Worm (Caenorhabditis elegans): ENCODE results near the gene pam-1.
"Not testable (repeated sequence)": the region's sequence is repeated elsewhere in the genome, so short reads cannot be mapped to it uniquely, and the experiment has no call there.

The pam-1 gene

ce11 chrIV:7567557-7568010 is 17.0 kb upstream of the pam-1 start, which contains the start of gene F32E10.8:
F32E10.8 (plus strand) TSS chrIV:7567607.
- TF ChIP-seq pha-4 (tag; optimal IDR thresholded peaks at IDR 0.05): no peak
- no peak for TF ChIP-seq lin-32 (GFP tag; optimal IDR thresholded peaks at IDR 0.05)
- no peak for TF ChIP-seq sptf-1 (tag; optimal IDR thresholded peaks at IDR 0.05)
- TF ChIP-seq blmp-1 (tag; optimal IDR thresholded peaks at IDR 0.05): no peak
- TF ChIP-seq zip-8 (tag; optimal IDR thresholded peaks at IDR 0.05): no peak
- no peak for TF ChIP-seq mls-2 (tag; optimal IDR thresholded peaks at IDR 0.05)
- TF ChIP-seq bed-3 (GFP tag; optimal IDR thresholded peaks at IDR 0.05): no peak

DNA sequence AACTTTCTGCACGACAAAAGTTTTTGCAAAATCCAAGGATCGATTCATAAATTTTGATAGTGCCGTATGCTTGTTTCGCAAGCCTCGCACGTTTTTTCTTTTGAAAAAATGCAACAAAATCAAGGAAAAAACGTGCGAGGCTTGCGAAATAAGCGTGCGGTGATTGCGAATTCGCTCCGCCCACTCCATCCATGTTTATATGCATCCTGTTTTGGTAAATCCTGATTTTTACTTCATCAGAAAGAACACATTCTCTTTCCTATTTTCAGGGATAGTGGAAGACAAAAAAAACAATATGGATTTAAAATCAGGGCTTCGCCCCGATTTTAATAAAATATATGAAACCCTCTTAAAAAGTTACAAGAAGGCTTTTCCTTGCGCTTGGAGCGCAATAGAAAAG is 13.2 kb upstream of the pam-1 start, which contains the start of gene F32E10.9:
F32E10.9 (minus strand) TSS at position 101 of the 400 bp plus-strand sequence.
- not testable (repeated sequence) for TF ChIP-seq ham-2 (GFP tag; optimal IDR thresholded peaks at IDR 0.05); mab-5 (tag; optimal IDR thresholded peaks at IDR 0.05); bed-3 (GFP tag; optimal IDR thresholded peaks at IDR 0.05)

DNA sequence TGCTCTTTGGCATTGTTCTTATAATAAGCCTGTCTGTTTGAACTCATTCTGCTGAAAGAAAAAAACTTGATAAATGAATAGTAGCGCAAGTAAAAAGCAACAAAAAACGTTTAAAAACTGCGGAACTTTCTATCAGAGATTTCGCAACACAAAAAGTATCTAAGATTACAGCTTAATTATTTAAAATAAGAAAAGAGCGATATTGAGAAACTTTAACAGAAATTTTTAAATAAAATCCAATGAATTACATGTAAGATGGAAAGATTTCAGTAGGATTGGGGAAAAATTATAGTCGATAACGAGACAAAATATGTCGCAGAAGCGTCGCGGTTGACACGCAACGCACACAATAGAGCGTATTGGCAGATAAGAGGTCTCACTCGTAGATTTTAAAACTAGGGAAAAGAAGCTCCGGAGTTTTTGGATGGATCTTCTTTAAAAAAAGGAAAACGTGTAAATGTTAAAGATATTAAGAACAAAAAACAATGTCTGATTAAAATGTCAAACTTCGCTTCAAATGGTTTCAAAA is 11.1 kb upstream of the pam-1 start, which contains the start of gene ima-3:
ima-3 (minus strand) TSS at position 51 of the 529 bp plus-strand sequence.
- no peak for TF ChIP-seq bed-3 (GFP tag; optimal IDR thresholded peaks at IDR 0.05)
- TF ChIP-seq nhr-12 (tag; optimal IDR thresholded peaks at IDR 0.05): no peak
- TF ChIP-seq lin-32 (GFP tag; optimal IDR thresholded peaks at IDR 0.05): no peak
- TF ChIP-seq ceh-83 (GFP tag; optimal IDR thresholded peaks at IDR 0.05): no peak
- no peak for TF ChIP-seq mls-2 (tag; optimal IDR thresholded peaks at IDR 0.05)
- TF ChIP-seq ceh-39 (tag; optimal IDR thresholded peaks at IDR 0.05): peak; percentile 88
- TF ChIP-seq nhr-237 (tag; optimal IDR thresholded peaks at IDR 0.05): peak; percentile 52
- TF ChIP-seq sem-2 (GFP tag; optimal IDR thresholded peaks at IDR 0.05): no peak
- TF ChIP-seq mab-5 (tag; optimal IDR thresholded peaks at IDR 0.05): no peak
- no peak for TF ChIP-seq flh-1 (GFP tag; optimal IDR thresholded peaks at IDR 0.05)
- no peak for TF ChIP-seq blmp-1 (tag; optimal IDR thresholded peaks at IDR 0.05)
- peak; percentile 45 for TF ChIP-seq ces-1 (GFP tag; optimal IDR thresholded peaks at IDR 0.05)
- no peak for TF ChIP-seq drap-1 (GFP tag; optimal IDR thresholded peaks at IDR 0.05)
- no peak for TF ChIP-seq hlh-1 (tag; optimal IDR thresholded peaks at IDR 0.05)
- no peak for TF ChIP-seq unc-120 (tag; optimal IDR thresholded peaks at IDR 0.05; ENCODE audit: poor library complexity, severe bottlenecking)
- peak; percentile 61 for TF ChIP-seq mep-1 (tag; optimal IDR thresholded peaks at IDR 0.05)
- TF ChIP-seq lsy-2 (tag; optimal IDR thresholded peaks at IDR 0.05): peak; percentile 35
- no peak for TF ChIP-seq ceh-43 (GFP tag; optimal IDR thresholded peaks at IDR 0.05)

DNA sequence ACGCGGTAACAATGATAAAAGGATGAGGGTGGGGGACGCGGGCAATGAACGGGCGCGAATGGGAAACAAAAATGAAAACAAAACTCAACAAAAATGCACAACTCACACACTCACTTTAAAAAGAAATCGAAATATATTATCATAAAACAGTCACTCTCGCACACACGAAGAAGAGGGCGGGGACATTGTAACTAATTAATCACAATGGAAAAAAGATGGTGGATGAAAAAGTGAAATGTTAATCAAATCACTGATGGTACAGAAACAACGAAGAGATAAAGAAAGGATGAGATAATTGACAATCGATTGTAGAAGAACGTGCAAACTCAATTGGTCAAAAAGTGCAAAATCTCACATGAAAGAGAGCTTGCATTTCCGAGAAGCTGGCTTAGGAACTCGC is 8.6 kb upstream of the pam-1 start:
- TF ChIP-seq sptf-1 (tag; optimal IDR thresholded peaks at IDR 0.05) (no peak), sem-2 (GFP tag; optimal IDR thresholded peaks at IDR 0.05) (no peak), mep-1 (tag; optimal IDR thresholded peaks at IDR 0.05) (no peak), ceh-83 (GFP tag; optimal IDR thresholded peaks at IDR 0.05) (no peak), bed-3 (GFP tag; optimal IDR thresholded peaks at IDR 0.05) (no peak), mab-5 (tag; optimal IDR thresholded peaks at IDR 0.05) (no peak), ham-2 (GFP tag; optimal IDR thresholded peaks at IDR 0.05) (no peak), hlh-1 (tag; optimal IDR thresholded peaks at IDR 0.05) (no peak), nhr-2 (tag; optimal IDR thresholded peaks at IDR 0.05) (no peak), zip-8 (tag; optimal IDR thresholded peaks at IDR 0.05) (no peak), lin-13 (tag; optimal IDR thresholded peaks at IDR 0.05) (no peak), flh-1 (GFP tag; optimal IDR thresholded peaks at IDR 0.05) (no peak), nhr-237 (tag; optimal IDR thresholded peaks at IDR 0.05) (no peak), unc-120 (tag; optimal IDR thresholded peaks at IDR 0.05; ENCODE audit: poor library complexity, severe bottlenecking) (no peak), ceh-43 (GFP tag; optimal IDR thresholded peaks at IDR 0.05) (no peak), elt-1 (tag; optimal IDR thresholded peaks at IDR 0.05; ENCODE audit: borderline replicate concordance, insufficient read depth) (no peak), nhr-12 (tag; optimal IDR thresholded peaks at IDR 0.05) (no peak)

- TF ChIP-seq unc-39 (tag; optimal IDR thresholded peaks at IDR 0.05): no peak
- TF ChIP-seq lin-13 (tag; optimal IDR thresholded peaks at IDR 0.05): no peak
- TF ChIP-seq sem-2 (GFP tag; optimal IDR thresholded peaks at IDR 0.05): no peak
Measured at ce11 chrIV:7558653-7559052, 8.0 kb upstream of the pam-1 start.

- TF ChIP-seq nhr-28 (tag; optimal IDR thresholded peaks at IDR 0.05) (no peak), unc-120 (tag; optimal IDR thresholded peaks at IDR 0.05; ENCODE audit: poor library complexity, severe bottlenecking) (no peak), ztf-11 (tag; optimal IDR thresholded peaks at IDR 0.05) (no peak), ceh-43 (GFP tag; optimal IDR thresholded peaks at IDR 0.05) (no peak), hlh-1 (tag; optimal IDR thresholded peaks at IDR 0.05) (no peak), lin-13 (tag; optimal IDR thresholded peaks at IDR 0.05) (no peak), M03D4.4 (tag; optimal IDR thresholded peaks at IDR 0.05) (no peak), mab-5 (tag; optimal IDR thresholded peaks at IDR 0.05) (no peak), flh-1 (GFP tag; optimal IDR thresholded peaks at IDR 0.05) (no peak), sptf-1 (tag; optimal IDR thresholded peaks at IDR 0.05) (no peak), lin-32 (GFP tag; optimal IDR thresholded peaks at IDR 0.05) (no peak), blmp-1 (tag; optimal IDR thresholded peaks at IDR 0.05) (no peak), ceh-39 (tag; optimal IDR thresholded peaks at IDR 0.05) (no peak), unc-39 (tag; optimal IDR thresholded peaks at IDR 0.05) (no peak), nhr-12 (tag; optimal IDR thresholded peaks at IDR 0.05) (no peak)
Measured at ce11 chrIV:7556265-7556866, 5.8 kb upstream of the pam-1 start, which contains the start of the genes F49E8.7, F49E8.8 and nprl-2. F49E8.7 (minus strand) TSS chrIV:7556365. F49E8.8 (plus strand) TSS chrIV:7556637. nprl-2 (plus strand) TSS chrIV:7556816.
